Worm (Caenorhabditis elegans) whole organism, L4 larva: Measurements from ENCODE around the gene gtf-2H2C.

Experiments used
- F10B5.3 ChIP-seq: sonication (generic microtip); optimal IDR thresholded peaks from 2 replicates; lab custom pipeline; 2016; ENCODE audit warnings: mild to moderate bottlenecking, missing genetic modification characterization, missing compliant biosample characterization
- F26F4.8 ChIP-seq: fragments of 200-800 bp; sonication (Bioruptor generic); conservative IDR thresholded peaks from 2 replicates; pipeline ENCODE4 v1.3.6; 2022; ENCODE audit warnings: missing genetic modification characterization, missing compliant biosample characterization
- F49E8.2 ChIP-seq: sonication (generic microtip); optimal IDR thresholded peaks from 2 replicates; lab custom pipeline; 2016; ENCODE audit warnings: missing compliant biosample characterization, mild to moderate bottlenecking, missing genetic modification characterization, borderline replicate concordance
- T20F7.1 ChIP-seq: fragments of 200-800 bp; sonication (Bioruptor generic); optimal IDR thresholded peaks from 2 replicates; lab custom pipeline; 2018; ENCODE audit warnings: mild to moderate bottlenecking, missing genetic modification characterization, missing compliant biosample characterization
- Y105C5A.15 ChIP-seq: fragments of 200-800 bp; sonication (Bioruptor generic); IDR thresholded peaks from 2 replicates; pipeline ENCODE4 v1.3.6; 2022; ENCODE audit warnings: missing genetic modification characterization, missing compliant biosample characterization
- Y75B8A.6 ChIP-seq: fragments of 200-800 bp; sonication (Bioruptor generic); IDR thresholded peaks from 2 replicates; pipeline ENCODE4 v1.3.6; 2022; ENCODE audit warnings: missing genetic modification reagents, missing genetic modification characterization, missing compliant biosample characterization
- ZK337.2 ChIP-seq: fragments of 200-800 bp; sonication (Bioruptor generic); IDR thresholded peaks from 2 replicates; pipeline ENCODE4 v1.3.6; 2022; ENCODE audit warnings: missing genetic modification reagents, missing genetic modification characterization, missing compliant biosample characterization
- aha-1 ChIP-seq: fragments of 150-350 bp; peaks from one replicate; lab custom pipeline; 2014; ENCODE audit warnings: missing biosample characterization, missing genetic modification characterization
- ama-1 ChIP-seq: fragments of 150-350 bp; optimal IDR thresholded peaks from 2 replicates; lab custom pipeline; 2014; ENCODE audit warnings: inconsistent platforms, mixed read lengths
- attf-4 ChIP-seq: sonication (generic microtip); optimal IDR thresholded peaks from 3 replicates; lab custom pipeline; 2017; ENCODE audit warnings: missing biosample characterization, missing genetic modification characterization
- ceh-44 ChIP-seq: fragments of 200-800 bp; sonication (Bioruptor generic); IDR thresholded peaks from 2 replicates; pipeline ENCODE4 v1.3.6; 2022; ENCODE audit warnings: missing genetic modification reagents, missing genetic modification characterization, missing compliant biosample characterization
- ceh-62 ChIP-seq: sonication (generic microtip); optimal IDR thresholded peaks from 2 replicates; lab custom pipeline; 2017; ENCODE audit warnings: missing biosample characterization, missing genetic modification characterization
- ces-1 ChIP-seq: fragments of 150-350 bp; sonication (generic microtip); optimal IDR thresholded peaks from 4 replicates; lab custom pipeline; 2014; ENCODE audit warnings: missing biosample characterization, missing genetic modification reagents, missing genetic modification characterization
- ctbp-1 ChIP-seq: fragments of 200-800 bp; sonication (Bioruptor generic); IDR thresholded peaks from 2 replicates; pipeline ENCODE4 v1.3.6; 2022; ENCODE audit warnings: missing genetic modification reagents, missing genetic modification characterization, missing compliant biosample characterization
- daf-12 ChIP-seq: fragments of 150-350 bp; optimal IDR thresholded peaks from 2 replicates; lab custom pipeline; 2014; ENCODE audit warnings: missing biosample characterization, missing genetic modification reagents, missing genetic modification characterization
- daf-19 ChIP-seq: fragments of 200-800 bp; sonication (Bioruptor generic); conservative IDR thresholded peaks from 2 replicates; pipeline ENCODE4 v1.3.6; 2022; ENCODE audit warnings: missing genetic modification characterization, missing compliant biosample characterization
- dmd-6 ChIP-seq: fragments of 200-800 bp; sonication (Bioruptor generic); IDR thresholded peaks from 2 replicates; pipeline ENCODE4 v1.3.6; 2022; ENCODE audit warnings: missing genetic modification reagents, missing genetic modification characterization, missing compliant biosample characterization
- dpl-1 ChIP-seq: fragments of 150-350 bp; optimal IDR thresholded peaks from 2 replicates; lab custom pipeline; 2014; ENCODE audit warnings: missing biosample characterization, missing genetic modification reagents, missing genetic modification characterization
- duxl-1 ChIP-seq: sonication (generic microtip); optimal IDR thresholded peaks from 2 replicates; lab custom pipeline; 2016; ENCODE audit warnings: mild to moderate bottlenecking, missing genetic modification characterization, moderate library complexity, missing compliant biosample characterization; ENCODE audit not compliant: poor library complexity
- egl-27 ChIP-seq: sonication (generic microtip); optimal IDR thresholded peaks from 3 replicates; lab custom pipeline; 2017; ENCODE audit warnings: missing biosample characterization, missing genetic modification reagents, missing genetic modification characterization
- fos-1 ChIP-seq: fragments of 150-350 bp; optimal IDR thresholded peaks from 2 replicates; lab custom pipeline; 2014; ENCODE audit warnings: missing biosample characterization, missing genetic modification characterization
- gei-8 ChIP-seq: fragments of 200-800 bp; sonication (Bioruptor generic); optimal IDR thresholded peaks from 2 replicates; lab custom pipeline; 2018; ENCODE audit warnings: mild to moderate bottlenecking, missing genetic modification characterization, missing compliant biosample characterization
- hif-1 ChIP-seq, 2 experiments: sonication (generic microtip); optimal IDR thresholded peaks; 2 replicates each; lab custom pipeline; 2016 to 2017; ENCODE audit warnings: missing compliant biosample characterization in 2 of 2, missing genetic modification characterization in 2 of 2, missing genetic modification reagents in 2 of 2, missing genotype in 2 of 2, mild to moderate bottlenecking in 1 of 2
- jun-1 ChIP-seq: fragments of 150-350 bp; optimal IDR thresholded peaks from 2 replicates; lab custom pipeline; 2014; ENCODE audit warnings: missing biosample characterization, missing genetic modification reagents, missing genetic modification characterization
- lsy-2 ChIP-seq, 2 experiments: fragments of 150-350 bp in 1 of 2; sonication (generic microtip) in 1 of 2; optimal IDR thresholded peaks; 2 replicates each; lab custom pipeline; 2014 to 2017; ENCODE audit warnings: missing biosample characterization in 2 of 2, missing genetic modification characterization in 2 of 2
- madf-9 ChIP-seq: fragments of 200-800 bp; sonication (Bioruptor generic); conservative IDR thresholded peaks from 2 replicates; pipeline ENCODE4 v1.3.6; 2022; ENCODE audit warnings: missing genetic modification reagents, missing genetic modification characterization, missing compliant biosample characterization
- mdl-1 ChIP-seq, 2 experiments: fragments of 150-350 bp in 1 of 2; sonication (generic microtip) in 1 of 2; optimal IDR thresholded peaks; 2 replicates each; lab custom pipeline; 2014 to 2017; ENCODE audit warnings: missing biosample characterization in 2 of 2, missing genetic modification characterization in 2 of 2
- mes-2 ChIP-seq: sonication (generic microtip); optimal IDR thresholded peaks from 2 replicates; lab custom pipeline; 2016; ENCODE audit warnings: missing genotype, mild to moderate bottlenecking, missing genetic modification characterization, missing compliant biosample characterization; ENCODE audit not compliant: poor library complexity, severe bottlenecking
- nhr-6 ChIP-seq: fragments of 150-350 bp; optimal IDR thresholded peaks from 2 replicates; lab custom pipeline; 2014; ENCODE audit warnings: missing biosample characterization, missing genetic modification characterization
- nhr-77 ChIP-seq: fragments of 150-350 bp; optimal IDR thresholded peaks from 2 replicates; lab custom pipeline; 2014; ENCODE audit warnings: missing biosample characterization, missing genetic modification characterization
- pha-4 ChIP-seq, 2 experiments: fragments of 150-350 bp in 1 of 2; fragments of 200-800 bp in 1 of 2; sonication (Bioruptor generic) in 1 of 2; IDR thresholded peaks in 1 of 2; optimal IDR thresholded peaks in 1 of 2; 2 replicates each; pipeline versions ENCODE4 v1.3.6 to Lab custom; 2014 to 2022; ENCODE audit warnings: missing genetic modification characterization in 2 of 2, missing genetic modification reagents in 2 of 2, missing biosample characterization in 1 of 2, missing compliant biosample characterization in 1 of 2
- saeg-2 ChIP-seq: fragments of 200-800 bp; sonication (Bioruptor generic); IDR thresholded peaks from 2 replicates; pipeline ENCODE4 v1.3.6; 2022; ENCODE audit warnings: missing genetic modification reagents, missing genetic modification characterization, missing compliant biosample characterization
- sdz-12 ChIP-seq: fragments of 200-800 bp; sonication (Bioruptor generic); optimal IDR thresholded peaks from 2 replicates; lab custom pipeline; 2018; ENCODE audit warnings: mild to moderate bottlenecking, missing genetic modification characterization, missing compliant biosample characterization
- snpc-1.2 ChIP-seq: fragments of 200-800 bp; sonication (Bioruptor generic); IDR thresholded peaks from 2 replicates; pipeline ENCODE4 v1.3.6; 2022; ENCODE audit warnings: missing genetic modification reagents, missing genetic modification characterization, missing compliant biosample characterization
- spr-1 ChIP-seq: sonication (generic microtip); optimal IDR thresholded peaks from 2 replicates; lab custom pipeline; 2016; ENCODE audit warnings: mild to moderate bottlenecking, missing genetic modification characterization, missing compliant biosample characterization
- tra-1 ChIP-seq: fragments of 200-800 bp; sonication (Bioruptor generic); IDR thresholded peaks from 2 replicates; pipeline ENCODE4 v1.3.6; 2022; ENCODE audit warnings: missing genetic modification reagents, missing genetic modification characterization, missing compliant biosample characterization
- vab-7 ChIP-seq: fragments of 200-800 bp; sonication (Bioruptor generic); IDR thresholded peaks from 2 replicates; pipeline ENCODE4 v1.3.6; 2022; ENCODE audit warnings: missing genetic modification reagents, missing genetic modification characterization, missing compliant biosample characterization
- zag-1 ChIP-seq: fragments of 150-350 bp; optimal IDR thresholded peaks from 2 replicates; lab custom pipeline; 2014; ENCODE audit warnings: missing biosample characterization, missing genetic modification characterization
- zfp-2 ChIP-seq: sonication (generic microtip); optimal IDR thresholded peaks from 2 replicates; lab custom pipeline; 2016; ENCODE audit warnings: mild to moderate bottlenecking, missing genetic modification characterization, missing compliant biosample characterization
- zip-2 ChIP-seq: fragments of 150-350 bp; optimal IDR thresholded peaks from 2 replicates; lab custom pipeline; 2014; ENCODE audit warnings: missing biosample characterization, missing genetic modification characterization

The gtf-2H2C gene

ce11 chrIII:10083242-10083641 lies 7.3 kb downstream of the gtf-2H2C start, which contains the start of gene T16H12.3:
TSS of gene T16H12.3 (minus strand) at chrIII:10083292.
- TF ChIP-seq daf-19 = no peak
- no peak for TF ChIP-seq daf-12
- TF ChIP-seq vab-7 (GFP tag; lab: Robert Waterston, UW) = no peak
- no peak for TF ChIP-seq Y75B8A.6 (GFP tag; lab: Robert Waterston, UW)
- TF ChIP-seq jun-1 = no peak
- TF ChIP-seq tra-1 (GFP tag; lab: Robert Waterston, UW) = no peak
- no peak for TF ChIP-seq spr-1
- TF ChIP-seq snpc-1.2 (GFP tag; lab: Robert Waterston, UW) = no peak
- TF ChIP-seq sdz-12 (GFP tag; lab: Kevin White, UChicago) = no peak
- TF ChIP-seq ceh-44 (GFP tag; lab: Robert Waterston, UW) = no peak
- no peak for TF ChIP-seq saeg-2 (GFP tag; lab: Robert Waterston, UW)
- no peak for TF ChIP-seq fos-1 (tag; lab: Kevin White, UChicago)
- no peak for TF ChIP-seq ctbp-1 (GFP tag; lab: Robert Waterston, UW)

ce11 chrIII:10078784-10079183 lies 11.8 kb downstream of the gtf-2H2C start:
- TF ChIP-seq tra-1 (GFP tag; lab: Robert Waterston, UW) (peak; percentile 94), dmd-6 (GFP tag; lab: Robert Waterston, UW) (peak; percentile 54), lsy-2 (tag; optimal IDR thresholded peaks at IDR 0.05; lab: Kevin White, UChicago) (no peak), ZK337.2 (GFP tag; lab: Robert Waterston, UW) (no peak)
- TF ChIP-seq, all 104 proteins: peak for 2

- no peak for TF ChIP-seq egl-27 (tag; lab: Kevin White, UChicago)
- no peak for TF ChIP-seq aha-1 (tag; lab: Kevin White, UChicago)
- TF ChIP-seq mdl-1 (tag; optimal IDR thresholded peaks at IDR 0.05; lab: Kevin White, UChicago) = no peak
- TF ChIP-seq ceh-62 (tag; lab: Kevin White, UChicago) = no peak
- TF ChIP-seq F26F4.8 (GFP tag; lab: Robert Waterston, UW) = no peak
- TF ChIP-seq dpl-1 (GFP tag; lab: Kevin White, UChicago) = no peak
- TF ChIP-seq pha-4 (GFP tag; IDR thresholded peaks at IDR 0.05; lab: Robert Waterston, UW) = no peak
- TF ChIP-seq pha-4 (tag; optimal IDR thresholded peaks at IDR 0.05; lab: Kevin White, UChicago) = no peak
- no peak for TF ChIP-seq F49E8.2 (tag; lab: Kevin White, UChicago)
- no peak for TF ChIP-seq attf-4 (tag; lab: Kevin White, UChicago)
- no peak for TF ChIP-seq T20F7.1 (GFP tag; lab: Kevin White, UChicago)
- no peak for TF ChIP-seq gei-8
- no peak for TF ChIP-seq F10B5.3 (tag; lab: Kevin White, UChicago)
- TF ChIP-seq, all 104 proteins: peak for 0
Observed at ce11 chrIII:10078151-10078550, 12.4 kb downstream of the gtf-2H2C start, which contains the start of gene T16G12.9. TSS of gene T16G12.9 (minus strand) at chrIII:10078251.

- TF ChIP-seq madf-9 (GFP tag; lab: Robert Waterston, UW) = no peak
- no peak for TF ChIP-seq dmd-6 (GFP tag; lab: Robert Waterston, UW)
- TF ChIP-seq duxl-1 (tag; lab: Kevin White, UChicago) = no peak
- TF ChIP-seq zag-1 = no peak
- TF ChIP-seq mes-2 (tag; lab: Kevin White, UChicago) = no peak
- no peak for TF ChIP-seq Y105C5A.15 (GFP tag; lab: Robert Waterston, UW)
- no peak for TF ChIP-seq ama-1
- TF ChIP-seq hif-1 (tag; optimal IDR thresholded peaks at IDR 0.05; lab: Kevin White, UChicago) = no peak
- no peak for TF ChIP-seq zip-2 (tag; lab: Kevin White, UChicago)
- no peak for TF ChIP-seq snpc-1.2 (GFP tag; lab: Robert Waterston, UW)
- no peak for TF ChIP-seq ces-1 (GFP tag; lab: Kevin White, UChicago)
- no peak for TF ChIP-seq daf-12
- TF ChIP-seq nhr-6 (tag; lab: Kevin White, UChicago) = no peak
- TF ChIP-seq daf-19 = no peak
- no peak for TF ChIP-seq nhr-77 (tag; lab: Kevin White, UChicago)
- no peak for TF ChIP-seq ceh-62 (tag; lab: Kevin White, UChicago)
- TF ChIP-seq zfp-2 (tag; lab: Kevin White, UChicago) = no peak
Observed at ce11 chrIII:10076042-10076441, 14.5 kb downstream of the gtf-2H2C start.
